Worm (Caenorhabditis elegans) whole organism, midembryonic: ENCODE measurements around the gene K09D9.14.

ENCODE experiments used
- flt-1 ChIP-seq: fragments of 200-800 bp; sonication (Bioruptor generic); IDR thresholded peaks from 2 replicates; pipeline ENCODE4 v1.3.6; 2022; ENCODE audit warnings: missing genetic modification characterization, missing compliant biosample characterization
- klf-2 ChIP-seq: fragments of 200-800 bp; sonication (Bioruptor generic); conservative IDR thresholded peaks from 2 replicates; pipeline ENCODE4 v1.3.6; 2022; ENCODE audit warnings: missing genetic modification reagents, missing genetic modification characterization, missing compliant biosample characterization
- med-1 ChIP-seq: sonication (generic microtip); optimal IDR thresholded peaks from 2 replicates; lab custom pipeline; 2017; ENCODE audit warnings: missing genetic modification characterization, mild to moderate bottlenecking, missing compliant biosample characterization, antibody characterized with exemption, missing genetic modification reagents; ENCODE audit not compliant: insufficient read depth

DNA sequence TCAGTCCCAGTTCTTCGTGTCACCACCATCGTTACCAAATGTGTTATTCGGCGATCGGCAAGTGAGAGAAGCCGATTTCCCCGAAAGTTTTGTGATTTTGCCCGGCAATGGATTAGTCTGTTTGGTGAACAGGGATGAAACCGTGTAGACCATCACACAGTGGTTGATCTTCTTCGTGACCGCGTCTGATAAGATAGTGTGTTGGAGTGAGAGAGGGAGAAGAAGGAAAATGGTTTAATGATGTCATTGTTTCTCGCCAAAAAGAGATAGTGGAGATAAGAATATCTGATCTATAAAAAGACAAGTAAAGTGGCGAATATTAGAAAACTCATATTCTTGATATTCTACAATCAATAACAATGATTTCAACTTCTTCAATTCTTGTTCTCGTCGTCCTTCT is 41.9 kb downstream of the K09D9.14 start, which contains the start of gene nlp-31:
- TF ChIP-seq flt-1 (GFP tag; lab: Robert Waterston, UW) (no peak), klf-2 (no peak), med-1 (GFP tag; lab: Kevin White, UChicago) (no peak)
